Worm (Caenorhabditis elegans): ENCODE measurements around the gene srh-42.

The srh-42 gene

ce11 chrII:14251400-14251940, 37.4 kb downstream of the srh-42 start (continued):
- TF ChIP-seq ztf-11 (tag; optimal IDR thresholded peaks at IDR 0.05) (no peak), snpc-4 (tag; optimal IDR thresholded peaks at IDR 0.05) (peak; percentile 43), ceh-28 (tag; optimal IDR thresholded peaks at IDR 0.05) (peak; percentile 66), nhr-67 (tag; optimal IDR thresholded peaks at IDR 0.05) (no peak), mdl-1 (tag; optimal IDR thresholded peaks at IDR 0.05) (peak; percentile 79), aly-2 (tag; optimal IDR thresholded peaks at IDR 0.05) (no peak), ZK546.5 (tag; optimal IDR thresholded peaks at IDR 0.05) (no peak), pqm-1 (tag; optimal IDR thresholded peaks at IDR 0.05) (peak; percentile 66), fos-1 (tag; optimal IDR thresholded peaks at IDR 0.05) (no peak), nfya-1 (tag; optimal IDR thresholded peaks at IDR 0.05; ENCODE audit: insufficient read depth) (peak; percentile 91), hmg-11 (tag; optimal IDR thresholded peaks at IDR 0.05) (peak; percentile 89), nhr-25 (tag; optimal IDR thresholded peaks at IDR 0.05) (peak; percentile 96), nhr-237 (tag; optimal IDR thresholded peaks at IDR 0.05) (no peak), elt-2 (tag; optimal IDR thresholded peaks at IDR 0.05) (peak; percentile 81), ztf-4 (tag; optimal IDR thresholded peaks at IDR 0.05) (no peak), jun-1 (tag; optimal IDR thresholded peaks at IDR 0.05) (peak; percentile 78), egl-5 (tag; optimal IDR thresholded peaks at IDR 0.05) (no peak)

DNA sequence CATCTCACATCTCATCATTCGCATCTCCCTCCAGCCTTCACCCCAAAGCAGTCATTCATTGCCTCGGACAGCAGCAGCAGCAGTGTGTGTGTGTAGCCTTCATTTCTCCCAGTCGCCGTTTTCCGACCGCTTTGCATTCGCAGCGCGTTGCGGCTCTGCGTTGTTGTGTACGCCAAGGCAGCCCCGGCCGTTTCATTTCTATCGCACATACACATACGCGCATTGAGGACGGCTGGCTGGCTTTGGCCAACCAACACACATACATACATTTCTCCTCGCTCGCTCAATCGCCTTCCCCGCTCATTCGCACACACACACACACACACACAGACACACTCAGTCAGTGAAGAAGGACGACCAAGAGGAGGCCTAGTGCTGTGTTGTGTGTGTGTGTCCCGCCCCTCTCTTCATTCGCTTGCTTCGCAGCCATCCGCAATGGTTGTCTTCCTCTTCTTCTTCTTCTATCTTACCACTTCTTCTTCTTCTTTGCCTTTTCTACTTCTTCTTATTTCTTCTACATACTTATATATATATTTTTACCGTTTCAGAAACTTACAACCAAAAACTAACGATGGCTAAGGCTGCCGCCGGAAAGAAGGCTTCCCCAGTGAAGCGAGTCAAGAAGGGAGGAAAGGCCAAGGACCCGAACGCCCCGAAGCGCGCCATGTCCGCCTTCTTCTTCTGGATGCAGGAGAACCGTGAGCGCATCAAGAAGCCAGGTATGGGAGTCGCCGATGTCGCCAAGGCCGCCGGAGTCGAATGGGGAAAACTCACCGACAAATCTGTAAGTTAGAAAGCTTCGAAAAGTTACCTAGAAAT, 38.5 kb downstream of the srh-42 start, which contains the start of gene hmg-1.1:
TSS of gene hmg-1.1 (plus strand) at position 549 of the 819 bp plus-strand sequence.
- TF ChIP-seq daf-12 (tag; optimal IDR thresholded peaks at IDR 0.05), result no peak
- TF ChIP-seq ceh-82 (tag; optimal IDR thresholded peaks at IDR 0.05), result no peak
- TF ChIP-seq pha-4 (tag; optimal IDR thresholded peaks at IDR 0.05), result peak; percentile 83
- no peak for TF ChIP-seq ceh-28 (tag; optimal IDR thresholded peaks at IDR 0.05)
- TF ChIP-seq nhr-237 (tag; optimal IDR thresholded peaks at IDR 0.05), result no peak
- TF ChIP-seq ama-1 (optimal IDR thresholded peaks at IDR 0.05), result peak; percentile 57
- TF ChIP-seq aly-2 (tag; optimal IDR thresholded peaks at IDR 0.05), result no peak
- TF ChIP-seq mml-1 (tag; optimal IDR thresholded peaks at IDR 0.05), result no peak
- TF ChIP-seq elt-1 (tag; optimal IDR thresholded peaks at IDR 0.05), result peak; percentile 18
- no peak for TF ChIP-seq ztf-11 (tag; optimal IDR thresholded peaks at IDR 0.05)
- peak; percentile 0 for TF ChIP-seq egl-5 (tag; optimal IDR thresholded peaks at IDR 0.05)
- peak; percentile 9 for TF ChIP-seq skn-1 (tag; optimal IDR thresholded peaks at IDR 0.05)
- TF ChIP-seq fos-1 (tag; optimal IDR thresholded peaks at IDR 0.05), result no peak
- TF ChIP-seq fkh-10 (GFP tag; optimal IDR thresholded peaks at IDR 0.05), result no peak
- no peak for TF ChIP-seq unc-62 (GFP tag; optimal IDR thresholded peaks at IDR 0.05)
- peak; percentile 65 for TF ChIP-seq pqm-1 (tag; optimal IDR thresholded peaks at IDR 0.05)
- peak; percentile 40 for TF ChIP-seq sea-2 (GFP tag; optimal IDR thresholded peaks at IDR 0.05)
- peak; percentile 59 for TF ChIP-seq jun-1 (tag; optimal IDR thresholded peaks at IDR 0.05)
- no peak for TF ChIP-seq nhr-28 (tag; optimal IDR thresholded peaks at IDR 0.05)
- peak; percentile 60 for TF ChIP-seq nhr-25 (tag; optimal IDR thresholded peaks at IDR 0.05)
- no peak for TF ChIP-seq ZK546.5 (tag; optimal IDR thresholded peaks at IDR 0.05)
- TF ChIP-seq elt-3 (tag; optimal IDR thresholded peaks at IDR 0.05), result peak in 1 of 3 experiments; percentile 17
- peak; percentile 35 for TF ChIP-seq R02D3.7 (tag; optimal IDR thresholded peaks at IDR 0.05)
- peak; percentile 68 for TF ChIP-seq egl-27 (tag; optimal IDR thresholded peaks at IDR 0.05)
- TF ChIP-seq lsy-12 (tag; optimal IDR thresholded peaks at IDR 0.05), result peak; percentile 76
- TF ChIP-seq nhr-12 (tag; optimal IDR thresholded peaks at IDR 0.05), result no peak
- TF ChIP-seq nfya-1 (tag; optimal IDR thresholded peaks at IDR 0.05; ENCODE audit: insufficient read depth), result peak; percentile 85
- no peak for TF ChIP-seq nhr-11 (tag; optimal IDR thresholded peaks at IDR 0.05)
- TF ChIP-seq nhr-43 (tag; optimal IDR thresholded peaks at IDR 0.05; ENCODE audit: poor library complexity, severe bottlenecking), result peak; percentile 22
- no peak for TF ChIP-seq nhr-77 (tag; optimal IDR thresholded peaks at IDR 0.05)
- no peak for TF ChIP-seq fkh-2 (tag; optimal IDR thresholded peaks at IDR 0.05)
- TF ChIP-seq lin-15B (tag; optimal IDR thresholded peaks at IDR 0.05), result peak; percentile 59
- TF ChIP-seq nhr-23 (tag; optimal IDR thresholded peaks at IDR 0.05), result peak; percentile 66
- TF ChIP-seq hmg-11 (tag; optimal IDR thresholded peaks at IDR 0.05), result peak; percentile 96
- no peak for TF ChIP-seq ceh-16 (tag; optimal IDR thresholded peaks at IDR 0.05)
- TF ChIP-seq snpc-4 (tag; optimal IDR thresholded peaks at IDR 0.05), result peak; percentile 58
- TF ChIP-seq ztf-4 (tag; optimal IDR thresholded peaks at IDR 0.05), result no peak
- TF ChIP-seq mdl-1 (tag; optimal IDR thresholded peaks at IDR 0.05), result no peak
- peak; percentile 11 for TF ChIP-seq lin-39 (tag; optimal IDR thresholded peaks at IDR 0.05)
- no peak for TF ChIP-seq nhr-67 (tag; optimal IDR thresholded peaks at IDR 0.05)
- TF ChIP-seq nhr-76 (tag; optimal IDR thresholded peaks at IDR 0.05), result no peak
- no peak for TF ChIP-seq eor-1 (tag; optimal IDR thresholded peaks at IDR 0.05)
- TF ChIP-seq tbx-2 (tag; optimal IDR thresholded peaks at IDR 0.05), result peak; percentile 17
- no peak for TF ChIP-seq unc-39 (tag; optimal IDR thresholded peaks at IDR 0.05)
- no peak for TF ChIP-seq ceh-9 (tag; optimal IDR thresholded peaks at IDR 0.05)
- TF ChIP-seq elt-2 (tag; optimal IDR thresholded peaks at IDR 0.05), result peak; percentile 71
- no peak for TF ChIP-seq zag-1 (tag; optimal IDR thresholded peaks at IDR 0.05)
